Worm (Caenorhabditis elegans): ENCODE measurements around the gene unc-98.

- TF ChIP-seq flt-1 (GFP tag; IDR thresholded peaks at IDR 0.05) (no peak), ref-1 (GFP tag; conservative IDR thresholded peaks at IDR 0.05) (no peak), klf-2 (GFP tag; conservative IDR thresholded peaks at IDR 0.05) (no peak), tab-1 (GFP tag; IDR thresholded peaks at IDR 0.05) (no peak), ztf-29 (GFP tag; IDR thresholded peaks at IDR 0.05) (no peak), ztf-23 (GFP tag; IDR thresholded peaks at IDR 0.05) (no peak), med-1 (GFP tag; optimal IDR thresholded peaks at IDR 0.05; ENCODE audit: insufficient read depth) (no peak), T22C8.4 (GFP tag; IDR thresholded peaks at IDR 0.05) (no peak)
Measured at ce11 chrX:7537742-7538268, 35.6 kb downstream of the unc-98 start, which contains the start of gene dpy-7.
